Worm (Caenorhabditis elegans): ENCODE measurements around the gene str-12.

ce11 chrV:15638853-15639252, 28.2 kb downstream of the str-12 start, which contains the start of gene srz-44:
- TF ChIP-seq skn-1 (tag; optimal IDR thresholded peaks at IDR 0.05) (no peak), unc-39 (tag; optimal IDR thresholded peaks at IDR 0.05) (no peak), zag-1 (tag; optimal IDR thresholded peaks at IDR 0.05) (no peak), nhr-25 (tag; optimal IDR thresholded peaks at IDR 0.05) (no peak), nhr-43 (tag; optimal IDR thresholded peaks at IDR 0.05; ENCODE audit: poor library complexity, severe bottlenecking) (no peak), nhr-23 (tag; optimal IDR thresholded peaks at IDR 0.05) (no peak), R02D3.7 (tag; optimal IDR thresholded peaks at IDR 0.05) (no peak), unc-62 (GFP tag; optimal IDR thresholded peaks at IDR 0.05) (no peak), aly-2 (tag; optimal IDR thresholded peaks at IDR 0.05) (no peak), ama-1 (optimal IDR thresholded peaks at IDR 0.05) (no peak), mdl-1 (tag; optimal IDR thresholded peaks at IDR 0.05) (no peak), nhr-237 (tag; optimal IDR thresholded peaks at IDR 0.05) (no peak)
